Worm (Caenorhabditis elegans) whole organism, young adult: ENCODE measurements around the gene ham-2.

Experiments used
- B0035.1 ChIP-seq: sonication (generic microtip); optimal IDR thresholded peaks from 2 replicates; lab custom pipeline; 2016; ENCODE audit warnings: missing genetic modification characterization, mild to moderate bottlenecking, missing compliant biosample characterization, missing genotype, missing genetic modification reagents
- B0261.1 ChIP-seq: sonication (generic microtip); optimal IDR thresholded peaks from 2 replicates; lab custom pipeline; 2016; ENCODE audit warnings: mild to moderate bottlenecking, missing genetic modification characterization, moderate library complexity, missing compliant biosample characterization
- B0336.3 ChIP-seq: fragments of 200-800 bp; sonication (Bioruptor generic); IDR thresholded peaks from 2 replicates; pipeline ENCODE4 v1.3.6; 2022; ENCODE audit warnings: missing genetic modification characterization, missing compliant biosample characterization
- C06A6.2 ChIP-seq: fragments of 200-800 bp; sonication (Bioruptor generic); conservative IDR thresholded peaks from 2 replicates; pipeline ENCODE4 v1.3.6; 2022; ENCODE audit warnings: missing genetic modification characterization, missing compliant biosample characterization
- C17E4.6 ChIP-seq: fragments of 200-800 bp; sonication (Bioruptor generic); IDR thresholded peaks from 2 replicates; pipeline ENCODE4 v1.3.6; 2022; ENCODE audit warnings: missing genetic modification reagents, missing genetic modification characterization, missing compliant biosample characterization
- F10E7.11 ChIP-seq: sonication (generic microtip); optimal IDR thresholded peaks from 2 replicates; lab custom pipeline; 2017; ENCODE audit warnings: mild to moderate bottlenecking, missing genetic modification characterization, moderate library complexity, missing compliant biosample characterization
- F22D6.2 ChIP-seq: sonication (generic microtip); optimal IDR thresholded peaks from 2 replicates; lab custom pipeline; 2016; ENCODE audit warnings: mild to moderate bottlenecking, missing genetic modification characterization, missing compliant biosample characterization
- F33H1.4 ChIP-seq: fragments of 200-800 bp; sonication (Bioruptor generic); IDR thresholded peaks from 2 replicates; pipeline ENCODE4 v1.3.6; 2022; ENCODE audit warnings: missing genetic modification reagents, missing genetic modification characterization, missing compliant biosample characterization
- F52B5.7 ChIP-seq: sonication (generic microtip); optimal IDR thresholded peaks from 2 replicates; lab custom pipeline; 2016; ENCODE audit warnings: mild to moderate bottlenecking, missing genetic modification characterization, missing compliant biosample characterization
- K11D2.4 ChIP-seq: fragments of 200-800 bp; sonication (Bioruptor generic); IDR thresholded peaks from 2 replicates; pipeline ENCODE4 v1.3.6; 2022; ENCODE audit warnings: missing genetic modification reagents, missing genetic modification characterization, missing compliant biosample characterization
- K12H6.12 ChIP-seq: fragments of 200-800 bp; sonication (Bioruptor generic); optimal IDR thresholded peaks from 2 replicates; lab custom pipeline; 2018; ENCODE audit warnings: mild to moderate bottlenecking, missing genetic modification characterization, missing compliant biosample characterization
- Y95B8A.8 ChIP-seq: fragments of 200-800 bp; sonication (Bioruptor generic); IDR thresholded peaks from 2 replicates; pipeline ENCODE4 v1.3.6; 2022; ENCODE audit warnings: missing genetic modification reagents, missing genetic modification characterization, missing compliant biosample characterization
- akir-1 ChIP-seq: fragments of 200-800 bp; sonication (Bioruptor generic); optimal IDR thresholded peaks from 2 replicates; lab custom pipeline; 2018; ENCODE audit warnings: mild to moderate bottlenecking, missing genetic modification characterization, moderate library complexity, missing compliant biosample characterization
- athp-1 ChIP-seq: sonication (generic microtip); optimal IDR thresholded peaks from 2 replicates; lab custom pipeline; 2017; ENCODE audit warnings: mild to moderate bottlenecking, missing genetic modification characterization, missing compliant biosample characterization
- attf-3 ChIP-seq: fragments of 200-800 bp; sonication (Bioruptor generic); conservative IDR thresholded peaks from 2 replicates; pipeline ENCODE4 v1.3.6; 2022; ENCODE audit warnings: missing genetic modification reagents, missing genetic modification characterization, missing compliant biosample characterization
- attf-5 ChIP-seq: fragments of 200-800 bp; sonication (Bioruptor generic); optimal IDR thresholded peaks from 2 replicates; lab custom pipeline; 2018; ENCODE audit warnings: mild to moderate bottlenecking, missing genetic modification characterization, missing compliant biosample characterization
- ccch-3 ChIP-seq: fragments of 200-800 bp; sonication (Bioruptor generic); optimal IDR thresholded peaks from 2 replicates; lab custom pipeline; 2018; ENCODE audit warnings: mild to moderate bottlenecking, missing genetic modification characterization, missing compliant biosample characterization
- cebp-1 ChIP-seq, 2 experiments: fragments of 200-800 bp in 1 of 2; sonication (Bioruptor generic) in 1 of 2; sonication (generic microtip) in 1 of 2; IDR thresholded peaks in 1 of 2; optimal IDR thresholded peaks in 1 of 2; 2 replicates each; pipeline versions ENCODE4 v1.3.6 to Lab custom; 2017 to 2022; ENCODE audit warnings: missing compliant biosample characterization in 2 of 2, missing genetic modification characterization in 2 of 2, mild to moderate bottlenecking in 1 of 2, missing genetic modification reagents in 1 of 2, moderate library complexity in 1 of 2
- ceh-27 ChIP-seq: fragments of 200-800 bp; sonication (Bioruptor generic); optimal IDR thresholded peaks from 2 replicates; lab custom pipeline; 2018; ENCODE audit warnings: mild to moderate bottlenecking, missing genetic modification characterization, moderate library complexity, missing compliant biosample characterization
- ceh-79 ChIP-seq: sonication (generic microtip); optimal IDR thresholded peaks from 2 replicates; lab custom pipeline; 2017; ENCODE audit warnings: mild to moderate bottlenecking, missing genetic modification characterization, missing compliant biosample characterization
- chd-7 ChIP-seq: sonication (generic microtip); optimal IDR thresholded peaks from 2 replicates; lab custom pipeline; 2016; ENCODE audit warnings: mild to moderate bottlenecking, missing genetic modification characterization, moderate library complexity, missing compliant biosample characterization
- egl-18 ChIP-seq: fragments of 200-800 bp; sonication (Bioruptor generic); IDR thresholded peaks from 2 replicates; pipeline ENCODE4 v1.3.6; 2022; ENCODE audit warnings: missing genetic modification reagents, missing genetic modification characterization, missing compliant biosample characterization
- egl-44 ChIP-seq: fragments of 200-800 bp; sonication (Bioruptor generic); IDR thresholded peaks from 2 replicates; pipeline ENCODE4 v1.3.6; 2022; ENCODE audit warnings: missing genetic modification reagents, missing genetic modification characterization, missing compliant biosample characterization
- ekl-4 ChIP-seq: fragments of 200-800 bp; sonication (Bioruptor generic); IDR thresholded peaks from 2 replicates; pipeline ENCODE4 v1.3.6; 2022; ENCODE audit warnings: missing genetic modification reagents, missing genetic modification characterization, missing compliant biosample characterization
- ets-4 ChIP-seq: fragments of 200-800 bp; sonication (Bioruptor generic); optimal IDR thresholded peaks from 2 replicates; lab custom pipeline; 2018; ENCODE audit warnings: mild to moderate bottlenecking, missing genetic modification characterization, missing compliant biosample characterization
- hmg-20 ChIP-seq: fragments of 200-800 bp; sonication (Bioruptor generic); IDR thresholded peaks from 2 replicates; pipeline ENCODE4 v1.3.6; 2022; ENCODE audit warnings: missing genetic modification reagents, missing genetic modification characterization, missing compliant biosample characterization
- hsf-1 ChIP-seq: fragments of 200-800 bp; sonication (Bioruptor generic); IDR thresholded peaks from 2 replicates; pipeline ENCODE4 v1.3.6; 2022; ENCODE audit warnings: missing genetic modification reagents, missing genetic modification characterization, missing compliant biosample characterization
- let-526 ChIP-seq: fragments of 200-800 bp; sonication (Bioruptor generic); IDR thresholded peaks from 2 replicates; pipeline ENCODE4 v1.3.6; 2022; ENCODE audit warnings: missing genetic modification reagents, missing genetic modification characterization, missing compliant biosample characterization
- let-607 ChIP-seq, 2 experiments: fragments of 200-800 bp in 1 of 2; sonication (Bioruptor generic) in 1 of 2; sonication (generic microtip) in 1 of 2; optimal IDR thresholded peaks; 2 replicates each; lab custom pipeline; 2016 to 2018; ENCODE audit warnings: mild to moderate bottlenecking in 2 of 2, missing compliant biosample characterization in 2 of 2, missing genetic modification characterization in 2 of 2, moderate library complexity in 2 of 2, missing genotype in 1 of 2
- lin-40 ChIP-seq: sonication (generic microtip); optimal IDR thresholded peaks from 2 replicates; lab custom pipeline; 2016; ENCODE audit warnings: missing genetic modification characterization, mild to moderate bottlenecking, missing compliant biosample characterization, missing genotype, missing genetic modification reagents
- lin-54 ChIP-seq: fragments of 200-800 bp; sonication (Bioruptor generic); optimal IDR thresholded peaks from 2 replicates; lab custom pipeline; 2018; ENCODE audit warnings: mild to moderate bottlenecking, missing genetic modification characterization, missing compliant biosample characterization
- lir-1 ChIP-seq: fragments of 200-800 bp; sonication (Bioruptor generic); conservative IDR thresholded peaks from 2 replicates; pipeline ENCODE4 v1.3.6; 2022; ENCODE audit warnings: missing genetic modification reagents, missing genetic modification characterization, missing compliant biosample characterization
- lsl-1 ChIP-seq: fragments of 200-800 bp; sonication (Bioruptor generic); optimal IDR thresholded peaks from 2 replicates; lab custom pipeline; 2018; ENCODE audit warnings: mild to moderate bottlenecking, missing genetic modification characterization, moderate library complexity, missing compliant biosample characterization
- nhr-90 ChIP-seq: sonication (generic microtip); optimal IDR thresholded peaks from 2 replicates; lab custom pipeline; 2016; ENCODE audit warnings: missing genotype, mild to moderate bottlenecking, missing genetic modification characterization, missing compliant biosample characterization
- rcor-1 ChIP-seq: fragments of 200-800 bp; sonication (Bioruptor generic); IDR thresholded peaks from 2 replicates; pipeline ENCODE4 v1.3.6; 2022; ENCODE audit warnings: missing genetic modification reagents, missing genetic modification characterization, missing compliant biosample characterization
- sea-2 ChIP-seq: fragments of 200-800 bp; sonication (Bioruptor generic); IDR thresholded peaks from 2 replicates; pipeline ENCODE4 v1.3.6; 2022; ENCODE audit warnings: missing genetic modification characterization, missing compliant biosample characterization
- sptf-2 ChIP-seq: fragments of 200-800 bp; sonication (Bioruptor generic); optimal IDR thresholded peaks from 2 replicates; lab custom pipeline; 2018; ENCODE audit warnings: mild to moderate bottlenecking, missing genetic modification characterization, missing compliant biosample characterization
- tbp1 ChIP-seq: fragments of 200-800 bp; sonication (Bioruptor generic); optimal IDR thresholded peaks from 2 replicates; lab custom pipeline; 2018; ENCODE audit warnings: mild to moderate bottlenecking, missing genetic modification characterization, missing compliant biosample characterization
- tlf-1 ChIP-seq: fragments of 200-800 bp; sonication (Bioruptor generic); optimal IDR thresholded peaks from 2 replicates; lab custom pipeline; 2018; ENCODE audit warnings: mild to moderate bottlenecking, missing genetic modification characterization, missing compliant biosample characterization
- zfh-2 ChIP-seq: fragments of 200-800 bp; sonication (Bioruptor generic); conservative IDR thresholded peaks from 2 replicates; pipeline ENCODE4 v1.3.6; 2022; ENCODE audit warnings: missing genetic modification reagents, missing genetic modification characterization, missing compliant biosample characterization
- zim-3 ChIP-seq: sonication (generic microtip); optimal IDR thresholded peaks from 2 replicates; lab custom pipeline; 2017; ENCODE audit warnings: mild to moderate bottlenecking, missing genetic modification characterization, moderate library complexity, missing compliant biosample characterization
- ztf-18 ChIP-seq: sonication (generic microtip); optimal IDR thresholded peaks from 2 replicates; lab custom pipeline; 2016; ENCODE audit warnings: missing genotype, mild to moderate bottlenecking, missing genetic modification characterization, missing compliant biosample characterization
- ztf-6 ChIP-seq: fragments of 200-800 bp; sonication (Bioruptor generic); IDR thresholded peaks from 2 replicates; pipeline ENCODE4 v1.3.6; 2022; ENCODE audit warnings: missing genetic modification reagents, missing genetic modification characterization, missing compliant biosample characterization

Gene ham-2

ce11 chrX:4606389-4606880 is 52.0 kb downstream of the ham-2 start (continued):
- TF ChIP-seq F33H1.4 (GFP tag; lab: Robert Waterston, UW): peak; percentile 31
- peak; percentile 85 for TF ChIP-seq F52B5.7
- TF ChIP-seq athp-1: peak; percentile 82
- TF ChIP-seq zim-3 (tag; lab: Kevin White, UChicago): peak; percentile 64
- TF ChIP-seq B0336.3 (GFP tag; lab: Robert Waterston, UW): peak; percentile 98
- peak; percentile 85 for TF ChIP-seq ekl-4 (GFP tag; lab: Robert Waterston, UW)
- TF ChIP-seq let-607 (tag; optimal IDR thresholded peaks at IDR 0.05; lab: Kevin White, UChicago): peak in 1 of 2 experiments; percentile 92
- TF ChIP-seq lir-1: peak; percentile 99
- TF ChIP-seq akir-1 (GFP tag; lab: Kevin White, UChicago): peak; percentile 92
- peak; percentile 22 for TF ChIP-seq lsl-1 (GFP tag; lab: Kevin White, UChicago)
- peak; percentile 17 for TF ChIP-seq ccch-3 (GFP tag; lab: Kevin White, UChicago)
- peak; percentile 70 for TF ChIP-seq ztf-18
- peak; percentile 67 for TF ChIP-seq sptf-2 (GFP tag; lab: Kevin White, UChicago)
- peak; percentile 96 for TF ChIP-seq ets-4 (GFP tag; lab: Kevin White, UChicago)
- peak; percentile 78 for TF ChIP-seq K12H6.12 (tag; lab: Kevin White, UChicago)
- peak; percentile 22 for TF ChIP-seq B0035.1 (tag; lab: Kevin White, UChicago)
- TF ChIP-seq cebp-1 (GFP tag; IDR thresholded peaks at IDR 0.05; lab: Robert Waterston, UW): peak; percentile 75
- TF ChIP-seq cebp-1 (tag; optimal IDR thresholded peaks at IDR 0.05; lab: Kevin White, UChicago): peak; percentile 95
- TF ChIP-seq egl-18 (GFP tag; lab: Robert Waterston, UW): peak; percentile 75; the same call in 1 of the 2 replicates
- peak; percentile 93 for TF ChIP-seq attf-5 (GFP tag; lab: Kevin White, UChicago)
- TF ChIP-seq C17E4.6 (GFP tag; lab: Robert Waterston, UW): peak; percentile 49
- TF ChIP-seq lin-40 (tag; lab: Kevin White, UChicago): peak; percentile 69
- TF ChIP-seq C06A6.2 (GFP tag; lab: Robert Waterston, UW): peak; percentile 90
- TF ChIP-seq ceh-27: peak; percentile 89
- TF ChIP-seq sea-2 (GFP tag; lab: Robert Waterston, UW): 0 out of 2 replicates have a peak, but pooled peaks have one; percentile 30
- TF ChIP-seq lin-54: peak; percentile 79
- TF ChIP-seq nhr-90 (tag; lab: Kevin White, UChicago): peak; percentile 31
- TF ChIP-seq K11D2.4 (GFP tag; lab: Robert Waterston, UW): peak; percentile 92
- TF ChIP-seq Y95B8A.8: peak; percentile 66; the same call in 1 of the 2 replicates
- TF ChIP-seq F10E7.11 (tag; lab: Kevin White, UChicago): peak; percentile 80
- TF ChIP-seq B0261.1 (tag; lab: Kevin White, UChicago): peak; percentile 38
- peak; percentile 70 for TF ChIP-seq tbp1 (GFP tag; lab: Kevin White, UChicago)
- TF ChIP-seq hsf-1: 0 out of 2 replicates have a peak, but pooled peaks have one; percentile 31
- TF ChIP-seq F22D6.2 (tag; lab: Kevin White, UChicago): peak; percentile 64
- TF ChIP-seq chd-7: peak; percentile 98
- TF ChIP-seq egl-44 (GFP tag; lab: Robert Waterston, UW): peak; percentile 78
- TF ChIP-seq attf-3 (GFP tag; lab: Robert Waterston, UW): 0 out of 2 replicates have a peak, but pooled peaks have one; percentile 41
- TF ChIP-seq ceh-79 (tag; lab: Kevin White, UChicago): peak; percentile 72
- peak; percentile 61; the same call in 1 of the 2 replicates for TF ChIP-seq ztf-6 (GFP tag; lab: Robert Waterston, UW)
- peak; percentile 85 for TF ChIP-seq rcor-1 (GFP tag; lab: Robert Waterston, UW)
- peak; percentile 31; the same call in 1 of the 2 replicates for TF ChIP-seq hmg-20 (GFP tag; lab: Robert Waterston, UW)
- 0 out of 2 replicates have a peak, but pooled peaks have one; percentile 30 for TF ChIP-seq let-526 (GFP tag; lab: Robert Waterston, UW)
- peak; percentile 99 for TF ChIP-seq zfh-2 (GFP tag; lab: Robert Waterston, UW)
- peak; percentile 84 for TF ChIP-seq tlf-1
